Worm (Caenorhabditis elegans): Measurements from ENCODE around the gene ceh-63.

The ceh-63 gene

ce11 chrX:3625599-3625998, 48.3 kb downstream of the ceh-63 start:
- TF ChIP-seq T20F7.1 (GFP tag; optimal IDR thresholded peaks at IDR 0.05) (no peak), nhr-6 (tag; optimal IDR thresholded peaks at IDR 0.05) (no peak), unc-62 (GFP tag; optimal IDR thresholded peaks at IDR 0.05 in 1 of 2) (peak in 1 of 2 experiments; percentile 54), unc-62 (tag; optimal IDR thresholded peaks at IDR 0.05) (no peak)

ce11 chrX:3623162-3623561, 50.7 kb downstream of the ceh-63 start, which contains the start of gene C18B2.2:
Gene C18B2.2 (plus strand): TSS chrX:3623462.
- no peak for TF ChIP-seq ztf-7 (tag; optimal IDR thresholded peaks at IDR 0.05)
- TF ChIP-seq dmd-8 (GFP tag; IDR thresholded peaks at IDR 0.05): no peak
- no peak for TF ChIP-seq hmg-1.1 (GFP tag; IDR thresholded peaks at IDR 0.05)
- peak; percentile 61 for TF ChIP-seq aha-1 (tag)
